Worm (Caenorhabditis elegans): Measurements from ENCODE around the gene B0304.2.
A peak's percentile ranks its signal among the peaks of the same experiment; 100 is the strongest.

- TF ChIP-seq egl-13 (tag; optimal IDR thresholded peaks at IDR 0.05), result peak; percentile 23
- TF ChIP-seq ama-1 (optimal IDR thresholded peaks at IDR 0.05), result no peak
- TF ChIP-seq aly-2 (tag; optimal IDR thresholded peaks at IDR 0.05), result no peak
- TF ChIP-seq ztf-11 (tag; optimal IDR thresholded peaks at IDR 0.05), result no peak
- TF ChIP-seq skn-1 (tag; optimal IDR thresholded peaks at IDR 0.05), result no peak
Observed at ce11 chrII:4506552-4507291, 16.7 kb upstream of the B0304.2 start.

Data from whole organism, L1 larva.